Worm (Caenorhabditis elegans) whole organism, L1 larva: Measurements from ENCODE around the gene ZK666.2.

Experiments
- efl-1 ChIP-seq, 4 experiments: fragments of 150-350 bp; optimal IDR thresholded peaks in 3 of 4; peaks in 1 of 4; 1 replicate in 1 of 4; 2 replicates in 3 of 4; lab custom pipeline; 2014; ENCODE audit warnings: missing biosample characterization in 2 of 4, missing genetic modification characterization in 2 of 4, missing genetic modification reagents in 2 of 4
- nhr-12 ChIP-seq: sonication (generic microtip); optimal IDR thresholded peaks from 2 replicates; lab custom pipeline; 2017; ENCODE audit warnings: missing biosample characterization, missing genetic modification characterization
- nhr-90 ChIP-seq: sonication (generic microtip); optimal IDR thresholded peaks from 2 replicates; lab custom pipeline; 2016; ENCODE audit warnings: mild to moderate bottlenecking, missing genetic modification characterization, missing compliant biosample characterization; ENCODE audit not compliant: poor library complexity
- pqm-1 ChIP-seq: sonication (generic microtip); optimal IDR thresholded peaks from 3 replicates; lab custom pipeline; 2017; ENCODE audit warnings: missing biosample characterization, missing genetic modification characterization

DNA sequence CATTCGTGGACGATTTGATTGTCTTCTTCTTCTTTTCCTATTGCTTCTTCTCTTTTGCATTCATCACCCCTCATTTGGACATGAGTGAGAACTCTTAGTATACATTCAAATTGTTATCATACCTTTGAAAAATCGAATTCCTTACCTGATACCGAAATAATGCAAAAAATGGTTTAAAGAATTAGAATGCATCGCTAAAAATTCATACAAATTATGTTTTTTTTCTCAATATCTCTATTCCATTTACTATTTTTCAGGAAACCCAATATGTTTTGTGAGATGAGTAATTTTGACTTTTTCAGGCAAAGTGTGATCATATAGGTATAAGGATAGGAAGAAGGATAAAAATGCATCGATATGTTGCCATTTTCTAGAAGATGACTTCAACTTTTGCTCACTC lies 14.7 kb downstream of the ZK666.2 start, which contains the start of gene ZK673.11:
- TF ChIP-seq efl-1 (optimal IDR thresholded peaks at IDR 0.05; lab: Kevin White, UChicago) (no peak), efl-1 (GFP tag; optimal IDR thresholded peaks at IDR 0.05 in 1 of 2; lab: Kevin White, UChicago) (no peak), nhr-12 (tag; lab: Kevin White, UChicago) (no peak), pqm-1 (tag; lab: Kevin White, UChicago) (no peak), nhr-90 (tag; lab: Kevin White, UChicago) (no peak)
